Worm (Caenorhabditis elegans) whole organism, young adult: ENCODE results near the gene W08E12.9.

Experiments
- B0336.3 ChIP-seq: fragments of 200-800 bp; sonication (Bioruptor generic); IDR thresholded peaks from 2 replicates; pipeline ENCODE4 v1.3.6; 2022; ENCODE audit warnings: missing genetic modification characterization, missing compliant biosample characterization
- F39B2.1 ChIP-seq: fragments of 200-800 bp; sonication (Bioruptor generic); IDR thresholded peaks from 2 replicates; pipeline ENCODE4 v1.3.6; 2022; ENCODE audit warnings: missing genetic modification reagents, missing genetic modification characterization, missing compliant biosample characterization
- F49E8.2 ChIP-seq: sonication (generic microtip); optimal IDR thresholded peaks from 3 replicates; lab custom pipeline; 2017; ENCODE audit warnings: missing genetic modification characterization, mild to moderate bottlenecking, missing compliant biosample characterization, antibody characterized with exemption, moderate library complexity; ENCODE audit not compliant: insufficient read depth
- K12H6.12 ChIP-seq: fragments of 200-800 bp; sonication (Bioruptor generic); optimal IDR thresholded peaks from 2 replicates; lab custom pipeline; 2018; ENCODE audit warnings: mild to moderate bottlenecking, missing genetic modification characterization, missing compliant biosample characterization
- T26A5.8 ChIP-seq: sonication (generic microtip); optimal IDR thresholded peaks from 2 replicates; lab custom pipeline; 2016; ENCODE audit warnings: missing genetic modification characterization, missing compliant biosample characterization
- Y53F4B.3 ChIP-seq: fragments of 200-800 bp; sonication (Bioruptor generic); IDR thresholded peaks from 2 replicates; pipeline ENCODE4 v1.3.6; 2022; ENCODE audit warnings: missing genetic modification reagents, missing genetic modification characterization, missing compliant biosample characterization
- Y67H2A.10 ChIP-seq: fragments of 200-800 bp; sonication (Bioruptor generic); conservative IDR thresholded peaks from 2 replicates; pipeline ENCODE4 v1.3.6; 2022; ENCODE audit warnings: missing genetic modification reagents, missing genetic modification characterization, missing compliant biosample characterization
- ZK185.1 ChIP-seq: sonication (generic microtip); optimal IDR thresholded peaks from 2 replicates; lab custom pipeline; 2016; ENCODE audit warnings: mild to moderate bottlenecking, missing genetic modification characterization, missing compliant biosample characterization; ENCODE audit not compliant: poor library complexity, severe bottlenecking
- attf-3 ChIP-seq: fragments of 200-800 bp; sonication (Bioruptor generic); conservative IDR thresholded peaks from 2 replicates; pipeline ENCODE4 v1.3.6; 2022; ENCODE audit warnings: missing genetic modification reagents, missing genetic modification characterization, missing compliant biosample characterization
- attf-6 ChIP-seq: fragments of 200-800 bp; sonication (Bioruptor generic); IDR thresholded peaks from 2 replicates; pipeline ENCODE4 v1.3.6; 2022; ENCODE audit warnings: missing genetic modification reagents, missing genetic modification characterization, missing compliant biosample characterization
- cebp-1 ChIP-seq, 2 experiments: fragments of 200-800 bp in 1 of 2; sonication (Bioruptor generic) in 1 of 2; sonication (generic microtip) in 1 of 2; IDR thresholded peaks in 1 of 2; optimal IDR thresholded peaks in 1 of 2; 2 replicates each; pipeline versions ENCODE4 v1.3.6 to Lab custom; 2017 to 2022; ENCODE audit warnings: missing compliant biosample characterization in 2 of 2, missing genetic modification characterization in 2 of 2, mild to moderate bottlenecking in 1 of 2, missing genetic modification reagents in 1 of 2, moderate library complexity in 1 of 2
- ceh-58 ChIP-seq: fragments of 200-800 bp; sonication (Bioruptor generic); IDR thresholded peaks from 2 replicates; pipeline ENCODE4 v1.3.6; 2022; ENCODE audit warnings: missing genetic modification characterization, missing compliant biosample characterization
- ceh-79 ChIP-seq: sonication (generic microtip); optimal IDR thresholded peaks from 2 replicates; lab custom pipeline; 2017; ENCODE audit warnings: mild to moderate bottlenecking, missing genetic modification characterization, missing compliant biosample characterization
- ceh-91 ChIP-seq: fragments of 200-800 bp; sonication (Bioruptor generic); IDR thresholded peaks from 2 replicates; pipeline ENCODE4 v1.3.6; 2022; ENCODE audit warnings: missing genetic modification reagents, missing genetic modification characterization, missing compliant biosample characterization
- egl-18 ChIP-seq: fragments of 200-800 bp; sonication (Bioruptor generic); IDR thresholded peaks from 2 replicates; pipeline ENCODE4 v1.3.6; 2022; ENCODE audit warnings: missing genetic modification reagents, missing genetic modification characterization, missing compliant biosample characterization
- egrh-3 ChIP-seq: fragments of 200-800 bp; sonication (Bioruptor generic); IDR thresholded peaks from 2 replicates; pipeline ENCODE4 v1.3.6; 2022; ENCODE audit warnings: missing genetic modification reagents, missing genetic modification characterization, missing compliant biosample characterization
- ekl-4 ChIP-seq: fragments of 200-800 bp; sonication (Bioruptor generic); IDR thresholded peaks from 2 replicates; pipeline ENCODE4 v1.3.6; 2022; ENCODE audit warnings: missing genetic modification reagents, missing genetic modification characterization, missing compliant biosample characterization
- gei-17 ChIP-seq: fragments of 200-800 bp; sonication (Bioruptor generic); optimal IDR thresholded peaks from 2 replicates; lab custom pipeline; 2018; ENCODE audit warnings: mild to moderate bottlenecking, missing genetic modification characterization, missing compliant biosample characterization
- hsf-1 ChIP-seq: fragments of 200-800 bp; sonication (Bioruptor generic); IDR thresholded peaks from 2 replicates; pipeline ENCODE4 v1.3.6; 2022; ENCODE audit warnings: missing genetic modification reagents, missing genetic modification characterization, missing compliant biosample characterization
- let-526 ChIP-seq: fragments of 200-800 bp; sonication (Bioruptor generic); IDR thresholded peaks from 2 replicates; pipeline ENCODE4 v1.3.6; 2022; ENCODE audit warnings: missing genetic modification reagents, missing genetic modification characterization, missing compliant biosample characterization
- let-607 ChIP-seq, 2 experiments: fragments of 200-800 bp in 1 of 2; sonication (Bioruptor generic) in 1 of 2; sonication (generic microtip) in 1 of 2; optimal IDR thresholded peaks; 2 replicates each; lab custom pipeline; 2016 to 2018; ENCODE audit warnings: mild to moderate bottlenecking in 2 of 2, missing compliant biosample characterization in 2 of 2, missing genetic modification characterization in 2 of 2, moderate library complexity in 2 of 2, missing genotype in 1 of 2
- lin-35 ChIP-seq, 3 experiments: fragments of 150-350 bp in 2 of 3; sonication (generic microtip) in 1 of 3; optimal IDR thresholded peaks; 2 replicates each; lab custom pipeline; 2014 to 2018; ENCODE audit warnings: missing biosample characterization in 3 of 3, missing genetic modification characterization in 3 of 3, missing genetic modification reagents in 3 of 3
- lin-54 ChIP-seq: fragments of 200-800 bp; sonication (Bioruptor generic); optimal IDR thresholded peaks from 2 replicates; lab custom pipeline; 2018; ENCODE audit warnings: mild to moderate bottlenecking, missing genetic modification characterization, missing compliant biosample characterization
- lsy-27 ChIP-seq: sonication (generic microtip); optimal IDR thresholded peaks from 2 replicates; lab custom pipeline; 2017; ENCODE audit warnings: missing genetic modification characterization, mild to moderate bottlenecking, missing compliant biosample characterization, antibody characterized with exemption, missing genotype, borderline replicate concordance; ENCODE audit not compliant: insufficient read depth
- madf-6 ChIP-seq: fragments of 200-800 bp; sonication (Bioruptor generic); IDR thresholded peaks from 2 replicates; pipeline ENCODE4 v1.3.6; 2022; ENCODE audit warnings: missing genetic modification reagents, missing genetic modification characterization, missing compliant biosample characterization
- nfya-1 ChIP-seq: sonication (generic microtip); optimal IDR thresholded peaks from 2 replicates; lab custom pipeline; 2017; ENCODE audit warnings: antibody characterized with exemption, missing compliant biosample characterization, missing genetic modification characterization, borderline replicate concordance; ENCODE audit not compliant: insufficient read depth
- nfyb-1 ChIP-seq: fragments of 200-800 bp; sonication (Bioruptor generic); IDR thresholded peaks from 2 replicates; pipeline ENCODE4 v1.3.6; 2022; ENCODE audit warnings: missing genetic modification reagents, missing genetic modification characterization, missing compliant biosample characterization
- nhr-80 ChIP-seq: sonication (generic microtip); optimal IDR thresholded peaks from 2 replicates; lab custom pipeline; 2016; ENCODE audit warnings: missing genetic modification characterization, missing compliant biosample characterization
- pbrm-1 ChIP-seq: fragments of 200-800 bp; sonication (Bioruptor generic); IDR thresholded peaks from 2 replicates; pipeline ENCODE4 v1.3.6; 2022; ENCODE audit warnings: missing genetic modification reagents, missing genetic modification characterization, missing compliant biosample characterization
- pha-4 ChIP-seq: fragments of 150-350 bp; sonication (generic microtip); optimal IDR thresholded peaks from 2 replicates; lab custom pipeline; 2014; ENCODE audit warnings: missing biosample characterization, missing genetic modification reagents, missing genetic modification characterization
- rpc-1 ChIP-seq, 2 experiments: fragments of 150-350 bp in 1 of 2; sonication (generic microtip) in 1 of 2; optimal IDR thresholded peaks; 2 replicates each; lab custom pipeline; 2014 to 2018; ENCODE audit warnings: missing biosample characterization in 1 of 2, missing genetic modification characterization in 1 of 2, missing genetic modification reagents in 1 of 2, missing genotype in 1 of 2
- sea-2 ChIP-seq: fragments of 200-800 bp; sonication (Bioruptor generic); IDR thresholded peaks from 2 replicates; pipeline ENCODE4 v1.3.6; 2022; ENCODE audit warnings: missing genetic modification characterization, missing compliant biosample characterization
- snpc-1.3 ChIP-seq: sonication (generic microtip); optimal IDR thresholded peaks from 2 replicates; lab custom pipeline; 2017; ENCODE audit warnings: missing genetic modification characterization, mild to moderate bottlenecking, missing compliant biosample characterization, antibody characterized with exemption, moderate library complexity, missing genotype, missing genetic modification reagents; ENCODE audit not compliant: insufficient read depth
- sptf-2 ChIP-seq: fragments of 200-800 bp; sonication (Bioruptor generic); optimal IDR thresholded peaks from 2 replicates; lab custom pipeline; 2018; ENCODE audit warnings: mild to moderate bottlenecking, missing genetic modification characterization, missing compliant biosample characterization
- tbp1 ChIP-seq: fragments of 200-800 bp; sonication (Bioruptor generic); optimal IDR thresholded peaks from 2 replicates; lab custom pipeline; 2018; ENCODE audit warnings: mild to moderate bottlenecking, missing genetic modification characterization, missing compliant biosample characterization
- tlf-1 ChIP-seq: fragments of 200-800 bp; sonication (Bioruptor generic); optimal IDR thresholded peaks from 2 replicates; lab custom pipeline; 2018; ENCODE audit warnings: mild to moderate bottlenecking, missing genetic modification characterization, missing compliant biosample characterization
- zfh-2 ChIP-seq: fragments of 200-800 bp; sonication (Bioruptor generic); conservative IDR thresholded peaks from 2 replicates; pipeline ENCODE4 v1.3.6; 2022; ENCODE audit warnings: missing genetic modification reagents, missing genetic modification characterization, missing compliant biosample characterization
- ztf-22 ChIP-seq: fragments of 200-800 bp; sonication (Bioruptor generic); optimal IDR thresholded peaks from 2 replicates; lab custom pipeline; 2018; ENCODE audit warnings: mild to moderate bottlenecking, missing genetic modification characterization, moderate library complexity, missing compliant biosample characterization
- ztf-28 ChIP-seq: fragments of 200-800 bp; sonication (Bioruptor generic); IDR thresholded peaks from 2 replicates; pipeline ENCODE4 v1.3.6; 2022; ENCODE audit warnings: missing genetic modification reagents, missing genetic modification characterization, missing compliant biosample characterization
- ztf-3 ChIP-seq: fragments of 200-800 bp; sonication (Bioruptor generic); optimal IDR thresholded peaks from 2 replicates; lab custom pipeline; 2018; ENCODE audit warnings: mild to moderate bottlenecking, missing genetic modification characterization, missing compliant biosample characterization

W08E12.9 gene

ce11 chrIV:3307463-3307862 is at the start of gene W08E12.9:
Gene W08E12.9 (minus strand): TSS chrIV:3307563.
- TF ChIP-seq ceh-91 (GFP tag; lab: Robert Waterston, UW) (no peak), ceh-79 (no peak), ztf-28 (GFP tag; lab: Robert Waterston, UW) (no peak), attf-6 (GFP tag; lab: Robert Waterston, UW) (no peak), let-607 (tag; optimal IDR thresholded peaks at IDR 0.05; lab: Kevin White, UChicago) (no peak), T26A5.8 (tag; lab: Kevin White, UChicago) (no peak), Y53F4B.3 (GFP tag; lab: Robert Waterston, UW) (no peak), ztf-3 (GFP tag; lab: Kevin White, UChicago) (no peak), B0336.3 (GFP tag; lab: Robert Waterston, UW) (no peak), sptf-2 (GFP tag; lab: Kevin White, UChicago) (no peak), lin-54 (GFP tag; lab: Kevin White, UChicago) (no peak), K12H6.12 (tag; lab: Kevin White, UChicago) (no peak), ztf-22 (no peak), pbrm-1 (GFP tag; lab: Robert Waterston, UW) (no peak), madf-6 (GFP tag; lab: Robert Waterston, UW) (no peak), zfh-2 (GFP tag; lab: Robert Waterston, UW) (no peak)
- TF ChIP-seq, all 124 proteins: peak for 0

DNA sequence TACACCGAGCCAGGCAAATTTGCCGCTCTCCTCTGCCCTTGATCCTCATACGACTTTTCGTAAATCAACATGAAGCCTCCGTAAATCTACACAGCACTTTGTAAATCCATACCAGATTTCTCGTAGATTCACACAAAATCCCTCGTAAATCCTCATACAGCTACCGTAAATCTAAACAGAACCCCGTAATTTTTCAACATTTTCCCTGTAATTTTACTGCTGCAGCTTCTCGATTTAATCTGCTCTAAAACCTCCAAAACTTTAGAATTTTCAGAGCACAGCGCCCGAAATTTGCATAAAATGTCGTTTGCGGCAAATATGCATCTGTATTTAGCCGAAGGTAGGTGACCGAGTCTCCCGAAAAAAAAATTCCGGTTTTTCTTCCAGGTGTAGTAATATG is 47.4 kb upstream of the W08E12.9 start, which contains the start of gene F42A6.1:
Gene F42A6.1 (plus strand): TSS at position 301 of the 400 bp plus-strand sequence.
- TF ChIP-seq T26A5.8 (tag; lab: Kevin White, UChicago) (no peak), egrh-3 (no peak), cebp-1 (GFP tag; IDR thresholded peaks at IDR 0.05; lab: Robert Waterston, UW) (no peak), cebp-1 (tag; optimal IDR thresholded peaks at IDR 0.05; lab: Kevin White, UChicago) (no peak), F39B2.1 (GFP tag; lab: Robert Waterston, UW) (no peak), egl-18 (no peak), attf-6 (GFP tag; lab: Robert Waterston, UW) (no peak), Y67H2A.10 (GFP tag; lab: Robert Waterston, UW) (no peak), hsf-1 (GFP tag; lab: Robert Waterston, UW) (no peak), attf-3 (no peak), ztf-22 (no peak), let-526 (GFP tag; lab: Robert Waterston, UW) (no peak), snpc-1.3 (tag; lab: Kevin White, UChicago) (no peak), pbrm-1 (GFP tag; lab: Robert Waterston, UW) (no peak), ZK185.1 (tag; lab: Kevin White, UChicago) (no peak), F49E8.2 (tag; lab: Kevin White, UChicago) (no peak), nfyb-1 (GFP tag; lab: Robert Waterston, UW) (no peak), ztf-28 (GFP tag; lab: Robert Waterston, UW) (no peak), nfya-1 (tag; lab: Kevin White, UChicago) (no peak), nhr-80 (tag; lab: Kevin White, UChicago) (no peak)
- TF ChIP-seq, all 124 proteins: peak for 0

DNA sequence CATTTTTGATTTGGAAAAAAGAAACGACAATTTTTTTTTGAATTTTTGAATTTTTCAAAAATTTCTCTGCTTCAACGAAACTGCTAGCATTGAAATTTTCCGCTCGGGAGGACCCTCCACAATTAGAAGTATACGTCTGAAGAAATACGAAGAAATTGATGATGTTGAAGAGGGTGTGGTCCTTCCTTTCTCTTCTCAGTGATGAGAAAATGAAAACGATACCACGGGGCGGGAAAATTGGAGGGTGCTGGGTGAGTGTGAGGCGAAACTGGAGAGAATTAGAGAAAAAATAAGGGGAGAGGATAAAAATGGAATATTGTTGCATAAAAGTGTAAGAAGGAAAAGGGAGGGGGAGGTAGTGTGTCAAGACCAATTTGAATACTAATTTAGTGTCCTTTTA is 44.7 kb upstream of the W08E12.9 start:
- no peak for TF ChIP-seq F39B2.1 (GFP tag; lab: Robert Waterston, UW)
- no peak for TF ChIP-seq ekl-4
- TF ChIP-seq gei-17 (GFP tag; lab: Kevin White, UChicago), result no peak
- no peak for TF ChIP-seq attf-3
- TF ChIP-seq lin-54 (GFP tag; lab: Kevin White, UChicago), result no peak
- TF ChIP-seq rpc-1 (optimal IDR thresholded peaks at IDR 0.05; lab: Kevin White, UChicago), result no peak
- TF ChIP-seq rpc-1 (tag; optimal IDR thresholded peaks at IDR 0.05; lab: Kevin White, UChicago), result no peak
- TF ChIP-seq pha-4 (tag; lab: Kevin White, UChicago), result no peak
- no peak for TF ChIP-seq tbp1
- TF ChIP-seq lsy-27 (tag; lab: Kevin White, UChicago), result no peak
- no peak for TF ChIP-seq sea-2 (GFP tag; lab: Robert Waterston, UW)
- no peak for TF ChIP-seq lin-35 (GFP tag; optimal IDR thresholded peaks at IDR 0.05; lab: Kevin White, UChicago)
- TF ChIP-seq ceh-58 (GFP tag; lab: Robert Waterston, UW), result no peak
- TF ChIP-seq tlf-1, result no peak
- TF ChIP-seq hsf-1 (GFP tag; lab: Robert Waterston, UW), result no peak
- TF ChIP-seq, all 124 proteins: peak for 0
